Worm (Caenorhabditis elegans): ENCODE measurements around the gene clh-2.

DNA sequence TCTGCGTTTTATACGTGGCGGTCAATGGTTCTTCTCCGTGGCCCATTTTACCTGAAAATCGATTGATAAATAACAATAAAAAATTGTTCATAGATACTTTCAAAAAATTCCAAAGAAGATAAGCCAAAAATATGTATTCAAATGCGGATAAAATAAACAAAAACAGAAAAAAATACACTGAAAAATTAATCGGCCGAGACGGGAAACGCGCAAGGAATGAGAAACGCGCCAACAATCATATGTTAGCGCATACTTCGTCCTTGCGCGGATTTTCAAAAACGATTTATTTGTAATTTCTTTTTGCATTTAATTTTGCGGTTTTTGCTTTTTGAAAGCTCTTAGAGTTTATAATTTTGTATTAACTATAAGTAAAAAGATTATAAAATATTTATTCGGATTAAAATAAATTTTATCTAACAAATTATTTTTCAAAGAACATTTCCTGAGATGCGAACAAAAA lies 6.1 kb upstream of the clh-2 start, which contains the start of gene nduf-11:
- TF ChIP-seq tbx-2 (tag; optimal IDR thresholded peaks at IDR 0.05) (peak; percentile 59), gmeb-2 (tag; optimal IDR thresholded peaks at IDR 0.05) (peak; percentile 11), ceh-45 (GFP tag; IDR thresholded peaks at IDR 0.05) (no peak), pag-3 (tag; optimal IDR thresholded peaks at IDR 0.05; ENCODE audit: borderline replicate concordance) (no peak)

All from whole organism, late embryonic.